Worm (Caenorhabditis elegans) whole organism, early embryonic: ENCODE data around the gene psf-1.

Source experiments
- ama-1 ChIP-seq: fragments of 150-350 bp; optimal IDR thresholded peaks from 2 replicates; lab custom pipeline; 2014
- ceh-13 ChIP-seq: fragments of 200-800 bp; sonication (Bioruptor generic); optimal IDR thresholded peaks from 2 replicates; lab custom pipeline; 2018; ENCODE audit warnings: mild to moderate bottlenecking, missing genetic modification characterization, missing compliant biosample characterization
- ceh-36 ChIP-seq: sonication (generic microtip); optimal IDR thresholded peaks from 2 replicates; lab custom pipeline; 2016; ENCODE audit warnings: missing genetic modification characterization, inconsistent platforms, missing compliant biosample characterization
- flt-1 ChIP-seq: fragments of 200-800 bp; sonication (Bioruptor generic); IDR thresholded peaks from 2 replicates; pipeline ENCODE4 v1.3.6; 2022; ENCODE audit warnings: missing genetic modification characterization, missing compliant biosample characterization
- hmbx-1 ChIP-seq: sonication (generic microtip); optimal IDR thresholded peaks from 2 replicates; lab custom pipeline; 2016; ENCODE audit warnings: mild to moderate bottlenecking, missing genetic modification characterization, missing compliant biosample characterization
- hmg-4 ChIP-seq: fragments of 200-800 bp; sonication (Bioruptor generic); optimal IDR thresholded peaks from 2 replicates; lab custom pipeline; 2018; ENCODE audit warnings: mild to moderate bottlenecking, missing genetic modification characterization, missing compliant biosample characterization
- hnd-1 ChIP-seq: sonication (generic microtip); optimal IDR thresholded peaks from 2 replicates; lab custom pipeline; 2016; ENCODE audit warnings: missing genetic modification characterization, missing compliant biosample characterization
- scrt-1 ChIP-seq: fragments of 200-800 bp; sonication (Bioruptor generic); IDR thresholded peaks from 2 replicates; pipeline ENCODE4 v1.3.6; 2022; ENCODE audit warnings: missing genetic modification characterization, missing compliant biosample characterization
- tbx-11 ChIP-seq: fragments of 200-800 bp; sonication (Bioruptor generic); IDR thresholded peaks from 2 replicates; pipeline ENCODE4 v1.3.6; 2022; ENCODE audit warnings: missing genetic modification characterization, missing compliant biosample characterization
- tra-4 ChIP-seq: sonication (generic microtip); optimal IDR thresholded peaks from 2 replicates; lab custom pipeline; 2017; ENCODE audit warnings: missing genetic modification characterization, missing compliant biosample characterization

ce11 chrII:9974967-9975366, 6.5 kb downstream of the psf-1 start, which contains the start of gene aakg-5:
- no peak for TF ChIP-seq ama-1 (lab: Kevin White, UChicago)
- TF ChIP-seq flt-1 (GFP tag; lab: Robert Waterston, UW): no peak
- no peak for TF ChIP-seq hmg-4
- TF ChIP-seq hmbx-1: no peak
- TF ChIP-seq scrt-1 (GFP tag; lab: Robert Waterston, UW): no peak
- TF ChIP-seq ceh-13 (GFP tag; lab: Kevin White, UChicago): no peak
- no peak for TF ChIP-seq tra-4 (tag; lab: Kevin White, UChicago)
- no peak for TF ChIP-seq tbx-11 (GFP tag; lab: Robert Waterston, UW)
- TF ChIP-seq ceh-36 (tag; lab: Kevin White, UChicago): no peak
- no peak for TF ChIP-seq hnd-1 (tag; lab: Kevin White, UChicago)
